Fruit fly (Drosophila melanogaster) whole organism, embryonic: Measurements from ENCODE around the gene Idi.

Experiments
- Antp ChIP-seq: fragments of 200-800 bp; sonication (Bioruptor generic); optimal IDR thresholded peaks from 3 replicates; lab custom pipeline; 2016; ENCODE audit warnings: missing biosample characterization, missing genetic modification characterization
- BEAF-32 ChIP-seq: fragments of 200-800 bp; sonication (Bioruptor generic); optimal IDR thresholded peaks from 3 replicates; lab custom pipeline; 2017; ENCODE audit warnings: missing biosample characterization, missing genetic modification characterization, mild to moderate bottlenecking, moderate library complexity, missing genetic modification reagents
- CG10274 ChIP-seq: fragments of 200-800 bp; sonication (Bioruptor generic); optimal IDR thresholded peaks from 3 replicates; lab custom pipeline; 2017; ENCODE audit warnings: missing biosample characterization, mild to moderate bottlenecking, missing genetic modification characterization
- CG10462 ChIP-seq: fragments of 200-800 bp; sonication (Bioruptor generic); optimal IDR thresholded peaks from 2 replicates; lab custom pipeline; 2016; ENCODE audit warnings: missing biosample characterization, missing genetic modification characterization
- CG11093 ChIP-seq: fragments of 200-800 bp; sonication (Bioruptor generic); IDR thresholded peaks from 3 replicates; pipeline ENCODE4 v1.3.6; 2022; ENCODE audit warnings: missing biosample characterization, missing genetic modification characterization
- CG11456 ChIP-seq: fragments of 200-800 bp; sonication (Bioruptor generic); IDR thresholded peaks from 3 replicates; pipeline ENCODE4 v1.3.6; 2022; ENCODE audit warnings: missing biosample characterization, missing genetic modification characterization
- CG11504 ChIP-seq: fragments of 200-800 bp; sonication (Bioruptor generic); optimal IDR thresholded peaks from 3 replicates; lab custom pipeline; 2019; ENCODE audit warnings: missing biosample characterization, mild to moderate bottlenecking, missing genetic modification characterization, moderate library complexity
- CG11723 ChIP-seq: fragments of 200-800 bp; sonication (Bioruptor generic); optimal IDR thresholded peaks from 2 replicates; lab custom pipeline; 2017; ENCODE audit warnings: missing biosample characterization, mild to moderate bottlenecking, missing genetic modification characterization
- CG17361 ChIP-seq: fragments of 200-800 bp; sonication (Bioruptor generic); IDR thresholded peaks from 3 replicates; pipeline ENCODE4 v1.3.6; 2022; ENCODE audit warnings: missing biosample characterization, missing genetic modification characterization
- CG1832 ChIP-seq: fragments of 200-800 bp; sonication (Bioruptor generic); optimal IDR thresholded peaks from 2 replicates; lab custom pipeline; 2017; ENCODE audit warnings: missing biosample characterization, mild to moderate bottlenecking, missing genetic modification characterization, inconsistent platforms
- CG2129 ChIP-seq: fragments of 200-800 bp; sonication (Bioruptor generic); IDR thresholded peaks from 2 replicates; pipeline ENCODE4 v1.3.6; 2022; ENCODE audit warnings: missing biosample characterization, missing genetic modification characterization; ENCODE audit not compliant: partially characterized antibody
- CG2202 ChIP-seq: fragments of 200-800 bp; sonication (Bioruptor generic); optimal IDR thresholded peaks from 2 replicates; lab custom pipeline; 2018; ENCODE audit warnings: missing biosample characterization, mild to moderate bottlenecking, missing genetic modification characterization
- CG31388 ChIP-seq: fragments of 200-800 bp; sonication (Bioruptor generic); optimal IDR thresholded peaks from 2 replicates; lab custom pipeline; 2016; ENCODE audit warnings: missing biosample characterization, missing genetic modification characterization
- CG6689 ChIP-seq: fragments of 200-800 bp; sonication (Bioruptor generic); IDR thresholded peaks from 2 replicates; pipeline ENCODE4 v1.3.6; 2022; ENCODE audit warnings: missing biosample characterization, missing genetic modification characterization
- CG7357 ChIP-seq: fragments of 200-800 bp; sonication (Bioruptor generic); IDR thresholded peaks from 3 replicates; pipeline ENCODE4 v1.3.6; 2022; ENCODE audit warnings: missing biosample characterization, missing genetic modification characterization
- CG8281 ChIP-seq: fragments of 200-800 bp; sonication (Bioruptor generic); optimal IDR thresholded peaks from 2 replicates; lab custom pipeline; 2018; ENCODE audit warnings: missing biosample characterization, mild to moderate bottlenecking, missing genetic modification characterization, moderate library complexity
- CG8388 ChIP-seq: fragments of 200-800 bp; sonication (Bioruptor generic); optimal IDR thresholded peaks from 2 replicates; lab custom pipeline; 2019; ENCODE audit warnings: missing biosample characterization, mild to moderate bottlenecking, missing genetic modification characterization, moderate library complexity
- CG8478 ChIP-seq: fragments of >200 bp; optimal IDR thresholded peaks from 2 replicates; lab custom pipeline; 2018
- D19A ChIP-seq: fragments of 200-800 bp; optimal IDR thresholded peaks from 3 replicates; lab custom pipeline; 2019; ENCODE audit warnings: missing biosample characterization, mild to moderate bottlenecking, missing genetic modification characterization, moderate library complexity
- Dad ChIP-seq: fragments of 200-800 bp; sonication (Bioruptor generic); optimal IDR thresholded peaks from 3 replicates; lab custom pipeline; 2016; ENCODE audit warnings: missing biosample characterization, missing genetic modification characterization
- Fer1 ChIP-seq: fragments of 200-800 bp; sonication (Bioruptor generic); optimal IDR thresholded peaks from 2 replicates; lab custom pipeline; 2017; ENCODE audit warnings: missing biosample characterization, mild to moderate bottlenecking, missing genetic modification characterization
- Gsc ChIP-seq: fragments of 200-800 bp; sonication (Bioruptor generic); IDR thresholded peaks from 2 replicates; pipeline ENCODE4 v1.3.6; 2022; ENCODE audit warnings: missing biosample characterization, missing genetic modification characterization
- Hand ChIP-seq: fragments of 200-800 bp; sonication (Bioruptor generic); optimal IDR thresholded peaks from 2 replicates; lab custom pipeline; 2017; ENCODE audit warnings: mild to moderate bottlenecking, missing biosample characterization, missing genetic modification reagents, missing genetic modification characterization
- MTF-1 ChIP-seq: fragments of 200-800 bp; sonication (Bioruptor generic); optimal IDR thresholded peaks from 2 replicates; lab custom pipeline; 2018; ENCODE audit warnings: missing biosample characterization, mild to moderate bottlenecking, missing genetic modification characterization, borderline replicate concordance
- Mad ChIP-seq: fragments of 200-800 bp; sonication (Bioruptor generic); optimal IDR thresholded peaks from 2 replicates; lab custom pipeline; 2016; ENCODE audit warnings: missing biosample characterization, missing genetic modification characterization
- Mes4 ChIP-seq: fragments of 200-800 bp; sonication (Bioruptor generic); optimal IDR thresholded peaks from 2 replicates; lab custom pipeline; 2016; ENCODE audit warnings: missing biosample characterization, missing genetic modification characterization
- Nf-YB ChIP-seq: fragments of 200-800 bp; sonication (Bioruptor generic); optimal IDR thresholded peaks from 3 replicates; lab custom pipeline; 2019; ENCODE audit warnings: missing biosample characterization, mild to moderate bottlenecking, missing genetic modification characterization, moderate library complexity
- PHDP ChIP-seq: fragments of 200-800 bp; sonication (Bioruptor generic); optimal IDR thresholded peaks from 3 replicates; lab custom pipeline; 2018; ENCODE audit warnings: missing biosample characterization, mild to moderate bottlenecking, missing genetic modification characterization, moderate library complexity
- Pdp1 ChIP-seq, 2 experiments: fragments of 200-800 bp; sonication (Bioruptor generic); optimal IDR thresholded peaks; 3 replicates each; lab custom pipeline; 2016; ENCODE audit warnings: missing biosample characterization in 2 of 2, missing genetic modification characterization in 2 of 2, mild to moderate bottlenecking in 1 of 2, moderate library complexity in 1 of 2
- Spps ChIP-seq: fragments of 200-800 bp; sonication (Bioruptor generic); optimal IDR thresholded peaks from 2 replicates; lab custom pipeline; 2018; ENCODE audit warnings: missing biosample characterization, mild to moderate bottlenecking, missing genetic modification characterization
- bigmax ChIP-seq: fragments of 200-800 bp; sonication (Bioruptor generic); optimal IDR thresholded peaks from 2 replicates; lab custom pipeline; 2018; ENCODE audit warnings: missing biosample characterization, mild to moderate bottlenecking, missing genetic modification characterization
- corto ChIP-seq: fragments of 200-800 bp; sonication (Bioruptor generic); optimal IDR thresholded peaks from 2 replicates; lab custom pipeline; 2016; ENCODE audit warnings: missing biosample characterization, mild to moderate bottlenecking, missing genetic modification characterization, moderate library complexity
- crc ChIP-seq: fragments of 200-800 bp; sonication (Bioruptor generic); optimal IDR thresholded peaks from 2 replicates; lab custom pipeline; 2016; ENCODE audit warnings: missing biosample characterization, missing genetic modification characterization
- dan ChIP-seq: fragments of 200-800 bp; sonication (Bioruptor generic); IDR thresholded peaks from 2 replicates; pipeline ENCODE4 v1.3.6; 2022; ENCODE audit warnings: missing biosample characterization, missing genetic modification characterization
- emc ChIP-seq: fragments of 200-800 bp; sonication (Bioruptor generic); optimal IDR thresholded peaks from 2 replicates; lab custom pipeline; 2016; ENCODE audit warnings: missing biosample characterization, missing genetic modification characterization
- gcm ChIP-seq: fragments of 200-800 bp; sonication (Bioruptor generic); optimal IDR thresholded peaks from 2 replicates; lab custom pipeline; 2019; ENCODE audit warnings: missing biosample characterization, mild to moderate bottlenecking, missing genetic modification characterization, moderate library complexity
- nau ChIP-seq: fragments of 200-800 bp; sonication (Bioruptor generic); optimal IDR thresholded peaks from 3 replicates; lab custom pipeline; 2017; ENCODE audit warnings: missing biosample characterization, mild to moderate bottlenecking, missing genetic modification characterization, missing genetic modification reagents
- nerfin-2 ChIP-seq: fragments of 200-800 bp; sonication (Bioruptor generic); IDR thresholded peaks from 2 replicates; pipeline ENCODE4 v1.3.6; 2022; ENCODE audit warnings: missing biosample characterization, missing genetic modification characterization; ENCODE audit not compliant: partially characterized antibody
- pho ChIP-seq: fragments of 200-800 bp; sonication (Bioruptor generic); optimal IDR thresholded peaks from 2 replicates; lab custom pipeline; 2016; ENCODE audit warnings: missing biosample characterization, missing genetic modification characterization
- rib ChIP-seq: fragments of 200-800 bp; sonication (Bioruptor generic); IDR thresholded peaks from 2 replicates; pipeline ENCODE4 v1.3.6; 2022; ENCODE audit warnings: missing biosample characterization, missing genetic modification characterization
- so ChIP-seq: fragments of 200-800 bp; sonication (Bioruptor generic); IDR thresholded peaks from 3 replicates; pipeline ENCODE4 v1.3.6; 2022; ENCODE audit warnings: missing biosample characterization, missing genetic modification characterization
- tgo ChIP-seq: fragments of 200-800 bp; sonication (Bioruptor generic); IDR thresholded peaks from 3 replicates; pipeline ENCODE4 v1.3.6; 2022; ENCODE audit warnings: missing biosample characterization, missing genetic modification characterization
- tio ChIP-seq: fragments of 200-800 bp; sonication (Bioruptor generic); optimal IDR thresholded peaks from 2 replicates; lab custom pipeline; 2017; ENCODE audit warnings: missing biosample characterization, missing genetic modification characterization, inconsistent platforms
- tna ChIP-seq: fragments of 200-800 bp; sonication (Bioruptor generic); IDR thresholded peaks from 2 replicates; pipeline ENCODE4 v1.3.6; 2022; ENCODE audit warnings: missing biosample characterization, missing genetic modification characterization; ENCODE audit not compliant: partially characterized antibody
- trem ChIP-seq: fragments of 200-800 bp; optimal IDR thresholded peaks from 3 replicates; lab custom pipeline; 2019; ENCODE audit warnings: missing biosample characterization, mild to moderate bottlenecking, missing genetic modification characterization, moderate library complexity
- wor ChIP-seq: fragments of 200-800 bp; sonication (Bioruptor generic); IDR thresholded peaks from 2 replicates; pipeline ENCODE4 v1.3.6; 2022; ENCODE audit warnings: missing biosample characterization, missing genetic modification characterization
- yki ChIP-seq: fragments of >200 bp; optimal IDR thresholded peaks from 3 replicates; lab custom pipeline; 2018
- z ChIP-seq: fragments of 200-800 bp; sonication (Bioruptor generic); IDR thresholded peaks from 3 replicates; pipeline ENCODE4 v1.3.6; 2022; ENCODE audit warnings: missing biosample characterization, missing genetic modification characterization
- zf30C ChIP-seq: fragments of 200-800 bp; sonication (Bioruptor generic); optimal IDR thresholded peaks from 3 replicates; lab custom pipeline; 2018; ENCODE audit warnings: missing biosample characterization, mild to moderate bottlenecking, missing genetic modification characterization
- zfh1 ChIP-seq: fragments of 200-800 bp; sonication (Bioruptor generic); IDR thresholded peaks from 3 replicates; pipeline ENCODE4 v1.3.6; 2022; ENCODE audit warnings: missing biosample characterization, missing genetic modification characterization

Idi gene

dm6 chr3R:21296038-21296727 lies 26.3 kb downstream of the Idi start (continued):
- TF ChIP-seq Nf-YB: peak; percentile 78
- peak; percentile 74 for TF ChIP-seq CG8281
- TF ChIP-seq CG17361: no peak
- TF ChIP-seq Mes4: no peak
- TF ChIP-seq nau (GFP tag; lab: Kevin White, UChicago): peak; percentile 77
- TF ChIP-seq CG2202 (tag; lab: Kevin White, UChicago): peak; percentile 74
- no peak for TF ChIP-seq tna (GFP tag; lab: Robert Waterston, UW)
- TF ChIP-seq CG11723 (GFP tag; lab: Kevin White, UChicago): peak; percentile 80
- peak; percentile 64 for TF ChIP-seq crc (GFP tag; lab: Kevin White, UChicago)
- no peak for TF ChIP-seq CG8478 (lab: Kevin White, UChicago)
- no peak for TF ChIP-seq tgo (GFP tag; lab: Robert Waterston, UW)
- peak; percentile 76 for TF ChIP-seq BEAF-32
- TF ChIP-seq corto (GFP tag; lab: Kevin White, UChicago): peak; percentile 68
- TF ChIP-seq CG8388: peak; percentile 49
- peak; percentile 9 for TF ChIP-seq CG31388 (GFP tag; lab: Kevin White, UChicago)
- TF ChIP-seq zf30C (GFP tag; lab: Kevin White, UChicago): no peak
- peak; percentile 33 for TF ChIP-seq Mad (GFP tag; lab: Kevin White, UChicago)
- no peak for TF ChIP-seq CG2129 (GFP tag; lab: Robert Waterston, UW)
- TF ChIP-seq CG11504 (tag; lab: Kevin White, UChicago): peak; percentile 89
- peak; percentile 85 for TF ChIP-seq tio
- no peak for TF ChIP-seq emc
- peak; percentile 59; the same call in 1 of the 3 replicates for TF ChIP-seq CG11093 (GFP tag; lab: Robert Waterston, UW)
- peak; percentile 33 to 68 for TF ChIP-seq Pdp1 (GFP tag; optimal IDR thresholded peaks at IDR 0.05; lab: Kevin White, UChicago)
- peak; percentile 94 for TF ChIP-seq Fer1 (GFP tag; lab: Kevin White, UChicago)
- peak; percentile 70 for TF ChIP-seq CG1832 (GFP tag; lab: Kevin White, UChicago)
- TF ChIP-seq PHDP (tag; lab: Kevin White, UChicago): peak; percentile 88
- TF ChIP-seq pho: peak; percentile 75
- TF ChIP-seq D19A (tag; lab: Kevin White, UChicago): peak; percentile 90
- TF ChIP-seq CG10462: peak; percentile 73
- peak; percentile 90 for TF ChIP-seq Hand (GFP tag; lab: Kevin White, UChicago)
- TF ChIP-seq MTF-1 (GFP tag; lab: Kevin White, UChicago): peak; percentile 60
- peak; percentile 80 for TF ChIP-seq gcm (GFP tag; lab: Kevin White, UChicago)
- peak; percentile 40 for TF ChIP-seq bigmax (GFP tag; lab: Kevin White, UChicago)
- no peak for TF ChIP-seq wor (GFP tag; lab: Robert Waterston, UW)
- TF ChIP-seq trem (tag; lab: Kevin White, UChicago): peak; percentile 70
- peak; percentile 71 for TF ChIP-seq CG10274 (GFP tag; lab: Kevin White, UChicago)
- no peak for TF ChIP-seq yki (lab: Kevin White, UChicago)
- no peak for TF ChIP-seq Antp (GFP tag; lab: Kevin White, UChicago)
- peak; percentile 75 for TF ChIP-seq CG7357
- TF ChIP-seq Spps (tag; lab: Kevin White, UChicago): peak; percentile 20
- TF ChIP-seq rib: no peak
- TF ChIP-seq z (GFP tag; lab: Robert Waterston, UW): no peak
- no peak for TF ChIP-seq zfh1 (GFP tag; lab: Robert Waterston, UW)
- no peak for TF ChIP-seq Dad (GFP tag; lab: Kevin White, UChicago)
- no peak for TF ChIP-seq Gsc (GFP tag; lab: Robert Waterston, UW)
- TF ChIP-seq CG6689 (GFP tag; lab: Robert Waterston, UW): no peak
- TF ChIP-seq CG11456 (GFP tag; lab: Robert Waterston, UW): no peak
- TF ChIP-seq nerfin-2 (GFP tag; lab: Robert Waterston, UW): no peak
- no peak for TF ChIP-seq so
- TF ChIP-seq dan (GFP tag; lab: Robert Waterston, UW): no peak
